Worm (Caenorhabditis elegans) whole organism, L4 larva: ENCODE results near the gene F54B11.7.
A peak's percentile ranks its signal among the peaks of the same experiment; 100 is the strongest.

Experiments used
- D1046.2 ChIP-seq: fragments of 200-800 bp; sonication (Bioruptor generic); IDR thresholded peaks from 2 replicates; pipeline ENCODE4 v1.3.6; 2022; ENCODE audit warnings: missing genetic modification characterization, missing compliant biosample characterization
- F37D6.2 ChIP-seq: sonication (generic microtip); optimal IDR thresholded peaks from 2 replicates; lab custom pipeline; 2016; ENCODE audit warnings: mild to moderate bottlenecking, missing genetic modification characterization, missing compliant biosample characterization
- T20F7.1 ChIP-seq: fragments of 200-800 bp; sonication (Bioruptor generic); optimal IDR thresholded peaks from 2 replicates; lab custom pipeline; 2018; ENCODE audit warnings: mild to moderate bottlenecking, missing genetic modification characterization, missing compliant biosample characterization
- Y48G9A.11 ChIP-seq: fragments of 200-800 bp; sonication (Bioruptor generic); IDR thresholded peaks from 2 replicates; pipeline ENCODE4 v1.3.6; 2022; ENCODE audit warnings: missing genetic modification reagents, missing genetic modification characterization, missing compliant biosample characterization
- arid-1 ChIP-seq: fragments of 200-800 bp; sonication (Bioruptor generic); conservative IDR thresholded peaks from 2 replicates; pipeline ENCODE4 v1.3.6; 2022; ENCODE audit warnings: missing genetic modification reagents, missing genetic modification characterization, missing compliant biosample characterization
- ceh-20 ChIP-seq: fragments of 200-800 bp; sonication (Bioruptor generic); IDR thresholded peaks from 2 replicates; pipeline ENCODE4 v1.3.6; 2022; ENCODE audit warnings: missing genetic modification reagents, missing genetic modification characterization, missing compliant biosample characterization
- ceh-62 ChIP-seq: sonication (generic microtip); optimal IDR thresholded peaks from 2 replicates; lab custom pipeline; 2017; ENCODE audit warnings: missing biosample characterization, missing genetic modification characterization
- ceh-82 ChIP-seq: sonication (generic microtip); optimal IDR thresholded peaks from 2 replicates; lab custom pipeline; 2017; ENCODE audit warnings: missing biosample characterization, missing genetic modification characterization
- daf-16 ChIP-seq, 3 experiments: sonication (generic microtip); optimal IDR thresholded peaks; 2 replicates each; lab custom pipeline; 2016 to 2017; ENCODE audit warnings: missing genetic modification characterization in 3 of 3, missing genetic modification reagents in 3 of 3, mild to moderate bottlenecking in 2 of 3, missing compliant biosample characterization in 2 of 3, missing biosample characterization in 1 of 3, moderate library complexity in 1 of 3
- daf-8 ChIP-seq: fragments of 200-800 bp; sonication (Bioruptor generic); IDR thresholded peaks from 2 replicates; pipeline ENCODE4 v1.3.6; 2022; ENCODE audit warnings: missing genetic modification characterization, missing compliant biosample characterization
- dmd-6 ChIP-seq: fragments of 200-800 bp; sonication (Bioruptor generic); IDR thresholded peaks from 2 replicates; pipeline ENCODE4 v1.3.6; 2022; ENCODE audit warnings: missing genetic modification reagents, missing genetic modification characterization, missing compliant biosample characterization
- dmd-9 ChIP-seq: fragments of 200-800 bp; sonication (Bioruptor generic); IDR thresholded peaks from 2 replicates; pipeline ENCODE4 v1.3.6; 2022; ENCODE audit warnings: missing genetic modification reagents, missing genetic modification characterization, missing compliant biosample characterization
- dpl-1 ChIP-seq: fragments of 150-350 bp; optimal IDR thresholded peaks from 2 replicates; lab custom pipeline; 2014; ENCODE audit warnings: missing biosample characterization, missing genetic modification reagents, missing genetic modification characterization
- duxl-1 ChIP-seq: sonication (generic microtip); optimal IDR thresholded peaks from 2 replicates; lab custom pipeline; 2016; ENCODE audit warnings: mild to moderate bottlenecking, missing genetic modification characterization, moderate library complexity, missing compliant biosample characterization; ENCODE audit not compliant: poor library complexity
- dve-1 ChIP-seq: sonication (generic microtip); optimal IDR thresholded peaks from 2 replicates; lab custom pipeline; 2017; ENCODE audit warnings: antibody characterized with exemption, mild to moderate bottlenecking, missing genetic modification characterization, missing compliant biosample characterization; ENCODE audit not compliant: insufficient read depth
- egl-43 ChIP-seq: fragments of 200-800 bp; sonication (Bioruptor generic); IDR thresholded peaks from 2 replicates; pipeline ENCODE4 v1.3.6; 2022; ENCODE audit warnings: missing genetic modification reagents, missing genetic modification characterization, missing compliant biosample characterization
- fos-1 ChIP-seq: fragments of 150-350 bp; optimal IDR thresholded peaks from 2 replicates; lab custom pipeline; 2014; ENCODE audit warnings: missing biosample characterization, missing genetic modification characterization
- hlh-11 ChIP-seq: fragments of 200-800 bp; sonication (Bioruptor generic); optimal IDR thresholded peaks from 2 replicates; lab custom pipeline; 2018; ENCODE audit warnings: mild to moderate bottlenecking, missing genetic modification characterization, missing compliant biosample characterization
- hlh-30 ChIP-seq: sonication (generic microtip); optimal IDR thresholded peaks from 2 replicates; lab custom pipeline; 2017; ENCODE audit warnings: antibody characterized with exemption, mild to moderate bottlenecking, missing genetic modification characterization, missing compliant biosample characterization; ENCODE audit not compliant: insufficient read depth
- hmg-1.1 ChIP-seq: fragments of 200-800 bp; sonication (Bioruptor generic); IDR thresholded peaks from 2 replicates; pipeline ENCODE4 v1.3.6; 2022; ENCODE audit warnings: missing genetic modification reagents, missing genetic modification characterization, missing compliant biosample characterization
- jun-1 ChIP-seq: fragments of 150-350 bp; optimal IDR thresholded peaks from 2 replicates; lab custom pipeline; 2014; ENCODE audit warnings: missing biosample characterization, missing genetic modification reagents, missing genetic modification characterization
- lin-1 ChIP-seq: fragments of 200-800 bp; sonication (Bioruptor generic); IDR thresholded peaks from 2 replicates; pipeline ENCODE4 v1.3.6; 2022; ENCODE audit warnings: missing genetic modification reagents, missing genetic modification characterization, missing compliant biosample characterization
- lin-38 ChIP-seq: fragments of 200-800 bp; sonication (Bioruptor generic); IDR thresholded peaks from 2 replicates; pipeline ENCODE4 v1.3.6; 2022; ENCODE audit warnings: missing genetic modification reagents, missing genetic modification characterization, missing compliant biosample characterization
- lin-39 ChIP-seq: fragments of 150-350 bp; optimal IDR thresholded peaks from 2 replicates; lab custom pipeline; 2014; ENCODE audit warnings: missing biosample characterization, missing genetic modification reagents, missing genetic modification characterization
- lir-3 ChIP-seq: sonication (generic microtip); optimal IDR thresholded peaks from 2 replicates; lab custom pipeline; 2016; ENCODE audit warnings: mild to moderate bottlenecking, missing genetic modification characterization, missing compliant biosample characterization
- lsy-2 ChIP-seq, 2 experiments: fragments of 150-350 bp in 1 of 2; sonication (generic microtip) in 1 of 2; optimal IDR thresholded peaks; 2 replicates each; lab custom pipeline; 2014 to 2017; ENCODE audit warnings: missing biosample characterization in 2 of 2, missing genetic modification characterization in 2 of 2
- madf-9 ChIP-seq: fragments of 200-800 bp; sonication (Bioruptor generic); conservative IDR thresholded peaks from 2 replicates; pipeline ENCODE4 v1.3.6; 2022; ENCODE audit warnings: missing genetic modification reagents, missing genetic modification characterization, missing compliant biosample characterization
- mdl-1 ChIP-seq, 2 experiments: fragments of 150-350 bp in 1 of 2; sonication (generic microtip) in 1 of 2; optimal IDR thresholded peaks; 2 replicates each; lab custom pipeline; 2014 to 2017; ENCODE audit warnings: missing biosample characterization in 2 of 2, missing genetic modification characterization in 2 of 2
- mes-2 ChIP-seq: sonication (generic microtip); optimal IDR thresholded peaks from 2 replicates; lab custom pipeline; 2016; ENCODE audit warnings: missing genotype, mild to moderate bottlenecking, missing genetic modification characterization, missing compliant biosample characterization; ENCODE audit not compliant: poor library complexity, severe bottlenecking
- mxl-3 ChIP-seq: fragments of 200-800 bp; sonication (Bioruptor generic); optimal IDR thresholded peaks from 2 replicates; lab custom pipeline; 2018; ENCODE audit warnings: mild to moderate bottlenecking, missing genetic modification characterization, missing compliant biosample characterization
- nhr-237 ChIP-seq: sonication (generic microtip); optimal IDR thresholded peaks from 2 replicates; lab custom pipeline; 2017; ENCODE audit warnings: missing biosample characterization, missing genetic modification characterization
- nhr-6 ChIP-seq: fragments of 150-350 bp; optimal IDR thresholded peaks from 2 replicates; lab custom pipeline; 2014; ENCODE audit warnings: missing biosample characterization, missing genetic modification characterization
- nhr-77 ChIP-seq: fragments of 150-350 bp; optimal IDR thresholded peaks from 2 replicates; lab custom pipeline; 2014; ENCODE audit warnings: missing biosample characterization, missing genetic modification characterization
- pha-4 ChIP-seq, 2 experiments: fragments of 150-350 bp in 1 of 2; fragments of 200-800 bp in 1 of 2; sonication (Bioruptor generic) in 1 of 2; IDR thresholded peaks in 1 of 2; optimal IDR thresholded peaks in 1 of 2; 2 replicates each; pipeline versions ENCODE4 v1.3.6 to Lab custom; 2014 to 2022; ENCODE audit warnings: missing genetic modification characterization in 2 of 2, missing genetic modification reagents in 2 of 2, missing biosample characterization in 1 of 2, missing compliant biosample characterization in 1 of 2
- rbr-2 ChIP-seq: sonication (generic microtip); optimal IDR thresholded peaks from 2 replicates; lab custom pipeline; 2016; ENCODE audit warnings: missing genotype, missing genetic modification characterization, missing compliant biosample characterization
- saeg-2 ChIP-seq: fragments of 200-800 bp; sonication (Bioruptor generic); IDR thresholded peaks from 2 replicates; pipeline ENCODE4 v1.3.6; 2022; ENCODE audit warnings: missing genetic modification reagents, missing genetic modification characterization, missing compliant biosample characterization
- spr-1 ChIP-seq: sonication (generic microtip); optimal IDR thresholded peaks from 2 replicates; lab custom pipeline; 2016; ENCODE audit warnings: mild to moderate bottlenecking, missing genetic modification characterization, missing compliant biosample characterization
- unc-39 ChIP-seq: sonication (generic microtip); optimal IDR thresholded peaks from 2 replicates; lab custom pipeline; 2017; ENCODE audit warnings: missing biosample characterization, missing genetic modification characterization
- zag-1 ChIP-seq: fragments of 150-350 bp; optimal IDR thresholded peaks from 2 replicates; lab custom pipeline; 2014; ENCODE audit warnings: missing biosample characterization, missing genetic modification characterization
- ztf-11 ChIP-seq: fragments of 150-350 bp; optimal IDR thresholded peaks from 2 replicates; lab custom pipeline; 2014; ENCODE audit warnings: missing biosample characterization, missing genetic modification characterization
- ztf-7 ChIP-seq: fragments of 150-350 bp; optimal IDR thresholded peaks from 2 replicates; lab custom pipeline; 2014; ENCODE audit warnings: missing biosample characterization, missing genetic modification characterization

F54B11.7 gene

DNA sequence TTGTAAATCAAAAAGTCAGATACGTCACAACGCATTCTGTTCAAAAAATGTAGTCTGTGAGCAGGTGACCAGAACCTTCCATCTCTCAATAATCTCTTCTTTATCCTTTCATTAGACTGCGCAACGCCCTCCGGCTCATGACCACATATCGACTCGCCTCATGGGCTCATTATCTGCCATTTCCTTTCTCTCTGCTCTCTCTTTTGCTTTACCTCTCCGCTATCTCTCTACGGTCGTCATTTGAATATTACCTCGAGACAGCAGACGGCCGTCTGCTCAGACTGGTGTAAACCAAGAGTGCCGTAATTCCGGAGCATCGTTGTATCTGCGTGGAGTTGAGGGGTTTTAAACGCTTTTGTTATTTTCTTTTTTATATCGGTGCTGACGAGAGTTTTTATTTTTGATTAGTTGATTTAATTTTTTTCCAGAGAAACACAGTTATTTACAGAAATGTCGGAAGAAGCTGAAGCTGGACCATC lies 2.2 kb upstream of the F54B11.7 start, which contains the start of gene bra-1:
Gene bra-1 (plus strand): TSS at position 429 of the 479 bp plus-strand sequence.
- TF ChIP-seq dmd-9 (GFP tag; lab: Robert Waterston, UW) (no peak), hlh-30 (peak; percentile 90), mes-2 (tag; lab: Kevin White, UChicago) (peak; percentile 43), F37D6.2 (tag; lab: Kevin White, UChicago) (peak; percentile 27), egl-43 (0 out of 2 replicates have a peak, but pooled peaks have one; percentile 37), T20F7.1 (peak; percentile 93), mdl-1 (tag; optimal IDR thresholded peaks at IDR 0.05; lab: Kevin White, UChicago) (peak in 1 of 2 experiments; percentile 22), dmd-6 (GFP tag; lab: Robert Waterston, UW) (peak; percentile 20; the same call in 1 of the 2 replicates), unc-39 (tag; lab: Kevin White, UChicago) (no peak), ztf-11 (no peak), ceh-62 (tag; lab: Kevin White, UChicago) (no peak), zag-1 (tag; lab: Kevin White, UChicago) (no peak), ztf-7 (tag; lab: Kevin White, UChicago) (no peak), lin-1 (GFP tag; lab: Robert Waterston, UW) (no peak), lsy-2 (tag; optimal IDR thresholded peaks at IDR 0.05; lab: Kevin White, UChicago) (peak in 1 of 2 experiments; percentile 56), hmg-1.1 (GFP tag; lab: Robert Waterston, UW) (peak; percentile 45; the same call in 1 of the 2 replicates), hlh-11 (tag; lab: Kevin White, UChicago) (peak; percentile 54), dve-1 (peak; percentile 64), duxl-1 (tag; lab: Kevin White, UChicago) (no peak), spr-1 (no peak), lir-3 (tag; lab: Kevin White, UChicago) (no peak), fos-1 (tag; lab: Kevin White, UChicago) (no peak), nhr-6 (tag; lab: Kevin White, UChicago) (peak; percentile 73), rbr-2 (peak; percentile 53), dpl-1 (GFP tag; lab: Kevin White, UChicago) (no peak), saeg-2 (GFP tag; lab: Robert Waterston, UW) (no peak), ceh-82 (tag; lab: Kevin White, UChicago) (no peak)

DNA sequence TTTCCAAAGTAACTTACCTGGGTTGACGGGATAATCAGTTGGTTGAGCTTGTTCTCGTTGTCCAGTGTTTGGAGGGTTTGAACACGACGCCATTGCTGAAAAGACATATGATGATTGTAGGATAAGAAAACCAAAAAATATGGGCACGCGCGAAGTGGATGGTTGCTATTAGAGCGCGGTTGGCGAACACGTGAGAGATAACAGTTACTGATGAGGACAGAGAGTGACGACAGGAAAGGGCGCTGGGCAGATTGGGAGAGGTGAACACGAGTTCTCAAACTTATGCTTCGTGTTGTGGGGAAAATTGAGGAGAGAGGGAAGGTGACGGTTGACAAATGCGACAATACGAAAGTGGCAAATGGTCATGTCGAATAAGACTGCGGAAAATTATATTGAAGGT lies 3.6 kb downstream of the F54B11.7 start, which contains the start of gene F54B11.8:
Gene F54B11.8 (minus strand): TSS at position 101 of the 400 bp plus-strand sequence.
- TF ChIP-seq daf-8 (GFP tag; lab: Robert Waterston, UW), result no peak
- no peak for TF ChIP-seq pha-4 (GFP tag; IDR thresholded peaks at IDR 0.05; lab: Robert Waterston, UW)
- no peak for TF ChIP-seq pha-4 (tag; optimal IDR thresholded peaks at IDR 0.05; lab: Kevin White, UChicago)
- TF ChIP-seq lin-38, result no peak
- no peak for TF ChIP-seq lin-39 (tag; lab: Kevin White, UChicago)
- no peak for TF ChIP-seq nhr-237 (tag; lab: Kevin White, UChicago)
- no peak for TF ChIP-seq arid-1 (GFP tag; lab: Robert Waterston, UW)
- TF ChIP-seq jun-1 (tag; lab: Kevin White, UChicago), result no peak
- no peak for TF ChIP-seq D1046.2 (GFP tag; lab: Robert Waterston, UW)
- no peak for TF ChIP-seq daf-16 (GFP tag; optimal IDR thresholded peaks at IDR 0.05; lab: Kevin White, UChicago)
- no peak for TF ChIP-seq daf-16 (tag; optimal IDR thresholded peaks at IDR 0.05; lab: Kevin White, UChicago)
- no peak for TF ChIP-seq madf-9 (GFP tag; lab: Robert Waterston, UW)
- no peak for TF ChIP-seq ztf-11
- peak; percentile 8 for TF ChIP-seq mxl-3 (GFP tag; lab: Kevin White, UChicago)
- no peak for TF ChIP-seq nhr-77 (tag; lab: Kevin White, UChicago)
- TF ChIP-seq ceh-20 (GFP tag; lab: Robert Waterston, UW), result no peak
- TF ChIP-seq hlh-30, result peak; percentile 73
- no peak for TF ChIP-seq Y48G9A.11 (GFP tag; lab: Robert Waterston, UW)
